Fruit fly (Drosophila melanogaster) whole organism, embryonic: ENCODE data around the gene topi.

Experiments used
- Abd-B ChIP-seq: fragments of 200-800 bp; sonication (Bioruptor generic); optimal IDR thresholded peaks from 2 replicates; lab custom pipeline; 2018; ENCODE audit warnings: missing biosample characterization, mild to moderate bottlenecking, missing genetic modification characterization, moderate library complexity
- Atf-2 ChIP-seq: fragments of 200-800 bp; sonication (Bioruptor generic); optimal IDR thresholded peaks from 2 replicates; lab custom pipeline; 2016; ENCODE audit warnings: missing biosample characterization, missing genetic modification characterization
- CG10209 ChIP-seq: fragments of 200-800 bp; sonication (Bioruptor generic); optimal IDR thresholded peaks from 3 replicates; lab custom pipeline; 2017; ENCODE audit warnings: missing biosample characterization, mild to moderate bottlenecking, missing genetic modification characterization, missing genetic modification reagents
- CG10366 ChIP-seq: fragments of 200-800 bp; sonication (Bioruptor generic); IDR thresholded peaks from 2 replicates; pipeline ENCODE4 v1.3.6; 2022; ENCODE audit warnings: missing biosample characterization, missing genetic modification characterization
- CG10654 ChIP-seq: fragments of 200-800 bp; sonication (Bioruptor generic); optimal IDR thresholded peaks from 2 replicates; lab custom pipeline; 2016; ENCODE audit warnings: missing biosample characterization, missing genetic modification characterization
- CG12942 ChIP-seq: fragments of 200-800 bp; sonication (Bioruptor generic); optimal IDR thresholded peaks from 3 replicates; lab custom pipeline; 2016; ENCODE audit warnings: missing biosample characterization, missing genetic modification characterization
- CG14710 ChIP-seq: fragments of 200-800 bp; sonication (Bioruptor generic); optimal IDR thresholded peaks from 3 replicates; lab custom pipeline; 2019; ENCODE audit warnings: missing biosample characterization, mild to moderate bottlenecking, missing genetic modification characterization, moderate library complexity
- CG14860 ChIP-seq: fragments of 200-800 bp; sonication (Bioruptor generic); IDR thresholded peaks from 3 replicates; pipeline ENCODE4 v1.3.6; 2022; ENCODE audit warnings: missing biosample characterization, missing genetic modification characterization; ENCODE audit not compliant: partially characterized antibody
- CG30403 ChIP-seq: fragments of 200-800 bp; sonication (Bioruptor generic); optimal IDR thresholded peaks from 3 replicates; lab custom pipeline; 2016; ENCODE audit warnings: missing biosample characterization, missing genetic modification characterization
- CG3163 ChIP-seq: fragments of 200-800 bp; sonication (Bioruptor generic); optimal IDR thresholded peaks from 3 replicates; lab custom pipeline; 2016; ENCODE audit warnings: missing biosample characterization, missing genetic modification characterization
- CG4360 ChIP-seq: fragments of 200-800 bp; sonication (Bioruptor generic); IDR thresholded peaks from 2 replicates; pipeline ENCODE4 v1.3.6; 2022; ENCODE audit warnings: missing biosample characterization, missing genetic modification characterization
- CG4424 ChIP-seq: fragments of 200-800 bp; sonication (Bioruptor generic); optimal IDR thresholded peaks from 3 replicates; lab custom pipeline; 2016; ENCODE audit warnings: missing biosample characterization, missing genetic modification characterization
- CG4820 ChIP-seq: fragments of 200-800 bp; sonication (Bioruptor generic); optimal IDR thresholded peaks from 3 replicates; lab custom pipeline; 2016; ENCODE audit warnings: missing biosample characterization, missing genetic modification characterization
- CG4854 ChIP-seq: fragments of 200-800 bp; sonication (Bioruptor generic); optimal IDR thresholded peaks from 2 replicates; lab custom pipeline; 2016; ENCODE audit warnings: missing biosample characterization, missing genetic modification characterization, inconsistent platforms
- CG7372 ChIP-seq: fragments of 200-800 bp; sonication (Bioruptor generic); IDR thresholded peaks from 2 replicates; pipeline ENCODE4 v1.3.6; 2022; ENCODE audit warnings: missing biosample characterization, missing genetic modification characterization
- CG8944 ChIP-seq: fragments of 200-800 bp; sonication (Bioruptor generic); optimal IDR thresholded peaks from 3 replicates; lab custom pipeline; 2016; ENCODE audit warnings: missing biosample characterization, missing genetic modification characterization
- CkIIα-i1 ChIP-seq: fragments of 200-800 bp; sonication (Bioruptor generic); IDR thresholded peaks from 2 replicates; pipeline ENCODE4 v1.3.6; 2022; ENCODE audit warnings: missing biosample characterization, missing genetic modification characterization
- Dek ChIP-seq: fragments of 200-800 bp; sonication (Bioruptor generic); optimal IDR thresholded peaks from 3 replicates; lab custom pipeline; 2019; ENCODE audit warnings: missing biosample characterization, mild to moderate bottlenecking, missing genetic modification characterization, moderate library complexity
- Dp ChIP-seq: fragments of 200-800 bp; sonication (Bioruptor generic); optimal IDR thresholded peaks from 2 replicates; lab custom pipeline; 2018; ENCODE audit warnings: missing biosample characterization, mild to moderate bottlenecking, missing genetic modification characterization, moderate library complexity
- Drgx ChIP-seq: fragments of 200-800 bp; sonication (Bioruptor generic); IDR thresholded peaks from 2 replicates; pipeline ENCODE4 v1.3.6; 2022; ENCODE audit warnings: missing biosample characterization, missing genetic modification characterization
- E2f2 ChIP-seq: fragments of 200-800 bp; sonication (Bioruptor generic); IDR thresholded peaks from 2 replicates; pipeline ENCODE4 v1.3.6; 2022; ENCODE audit warnings: missing biosample characterization, missing genetic modification characterization
- Eip74EF ChIP-seq, 2 experiments: fragments of 200-800 bp in 1 of 2; fragments of >200 bp in 1 of 2; sonication (Bioruptor generic) in 1 of 2; optimal IDR thresholded peaks; 2 replicates each; lab custom pipeline; 2017 to 2019; ENCODE audit warnings: missing biosample characterization in 2 of 2, missing genetic modification characterization in 2 of 2, mild to moderate bottlenecking in 1 of 2, moderate library complexity in 1 of 2
- Hmr ChIP-seq: fragments of 200-800 bp; sonication (Bioruptor generic); optimal IDR thresholded peaks from 3 replicates; lab custom pipeline; 2017; ENCODE audit warnings: mild to moderate bottlenecking, missing biosample characterization, missing genetic modification reagents, missing genetic modification characterization
- Hr78 ChIP-seq, 2 experiments: fragments of 200-800 bp in 1 of 2; fragments of >200 bp in 1 of 2; sonication (Bioruptor generic) in 1 of 2; optimal IDR thresholded peaks; 2 replicates each; lab custom pipeline; 2017 to 2019; ENCODE audit warnings: missing biosample characterization in 2 of 2, missing genetic modification characterization in 2 of 2, mild to moderate bottlenecking in 1 of 2, moderate library complexity in 1 of 2
- Max ChIP-seq: fragments of 200-800 bp; sonication (Bioruptor generic); optimal IDR thresholded peaks from 2 replicates; lab custom pipeline; 2016; ENCODE audit warnings: missing biosample characterization, mild to moderate bottlenecking, missing genetic modification characterization
- Med ChIP-seq: fragments of 200-800 bp; sonication (Bioruptor generic); peaks from one replicate; lab custom pipeline; 2016; ENCODE audit warnings: missing biosample characterization, missing genetic modification characterization, mild to moderate bottlenecking, inconsistent platforms, moderate library complexity
- PHDP ChIP-seq: fragments of 200-800 bp; sonication (Bioruptor generic); optimal IDR thresholded peaks from 3 replicates; lab custom pipeline; 2018; ENCODE audit warnings: missing biosample characterization, mild to moderate bottlenecking, missing genetic modification characterization, moderate library complexity
- Taf1 ChIP-seq: fragments of 200-800 bp; sonication (Bioruptor generic); IDR thresholded peaks from 2 replicates; pipeline ENCODE4 v1.3.6; 2022; ENCODE audit warnings: missing biosample characterization, missing genetic modification characterization
- ac ChIP-seq: fragments of 200-800 bp; sonication (Bioruptor generic); optimal IDR thresholded peaks from 3 replicates; lab custom pipeline; 2017; ENCODE audit warnings: missing biosample characterization, mild to moderate bottlenecking, missing genetic modification characterization
- bbx ChIP-seq: fragments of 200-800 bp; sonication (Bioruptor generic); IDR thresholded peaks from 2 replicates; pipeline ENCODE4 v1.3.6; 2022; ENCODE audit warnings: missing biosample characterization, missing genetic modification characterization; ENCODE audit not compliant: partially characterized antibody
- cad ChIP-seq: fragments of >200 bp; optimal IDR thresholded peaks from 2 replicates; lab custom pipeline; 2017; ENCODE audit warnings: missing biosample characterization, missing genetic modification characterization
- caup ChIP-seq: fragments of 200-800 bp; sonication (Bioruptor generic); optimal IDR thresholded peaks from 3 replicates; lab custom pipeline; 2017; ENCODE audit warnings: missing biosample characterization, mild to moderate bottlenecking, missing genetic modification characterization, moderate library complexity; ENCODE audit not compliant: severe bottlenecking
- chm ChIP-seq: fragments of 200-800 bp; sonication (Bioruptor generic); IDR thresholded peaks from 2 replicates; pipeline ENCODE4 v1.3.6; 2022; ENCODE audit warnings: missing biosample characterization, missing genetic modification characterization
- ems ChIP-seq: fragments of 200-800 bp; sonication (Bioruptor generic); optimal IDR thresholded peaks from 3 replicates; lab custom pipeline; 2016; ENCODE audit warnings: missing biosample characterization, missing genetic modification characterization
- hkb ChIP-seq, 2 experiments: fragments of 200-800 bp in 1 of 2; fragments of >200 bp in 1 of 2; sonication (Bioruptor generic) in 1 of 2; IDR thresholded peaks in 1 of 2; optimal IDR thresholded peaks in 1 of 2; 2 replicates each; pipeline versions ENCODE4 v1.3.6 to Lab custom; 2017 to 2022; ENCODE audit warnings: missing biosample characterization in 1 of 2, missing genetic modification characterization in 1 of 2
- lov ChIP-seq, 2 experiments: fragments of 200-800 bp in 1 of 2; fragments of >200 bp in 1 of 2; sonication (Bioruptor generic) in 1 of 2; IDR thresholded peaks in 1 of 2; optimal IDR thresholded peaks in 1 of 2; 2 replicates in 1 of 2; 3 replicates in 1 of 2; pipeline versions ENCODE4 v1.3.6 to Lab custom; 2017 to 2022; ENCODE audit warnings: missing biosample characterization in 1 of 2, missing genetic modification characterization in 1 of 2
- nau ChIP-seq: fragments of 200-800 bp; sonication (Bioruptor generic); optimal IDR thresholded peaks from 3 replicates; lab custom pipeline; 2017; ENCODE audit warnings: missing biosample characterization, mild to moderate bottlenecking, missing genetic modification characterization, missing genetic modification reagents
- org-1 ChIP-seq: fragments of 200-800 bp; sonication (Bioruptor generic); optimal IDR thresholded peaks from 2 replicates; lab custom pipeline; 2017; ENCODE audit warnings: missing biosample characterization, missing genetic modification characterization
- pan ChIP-seq, 4 experiments: fragments of >200 bp in 3 of 4; fragments of 200-800 bp in 1 of 4; sonication (Bioruptor generic) in 1 of 4; optimal IDR thresholded peaks in 3 of 4; IDR thresholded peaks in 1 of 4; 2 replicates each; pipeline versions ENCODE4 v1.3.6 to Lab custom; 2017 to 2022; ENCODE audit warnings: missing biosample characterization in 2 of 4, missing genetic modification characterization in 2 of 4, mixed read lengths in 1 of 4
- pfk ChIP-seq: fragments of 200-800 bp; sonication (Bioruptor generic); optimal IDR thresholded peaks from 2 replicates; lab custom pipeline; 2018; ENCODE audit warnings: missing biosample characterization, mild to moderate bottlenecking, missing genetic modification characterization, moderate library complexity
- pnt ChIP-seq: fragments of 200-800 bp; sonication (Bioruptor generic); optimal IDR thresholded peaks from 3 replicates; lab custom pipeline; 2016; ENCODE audit warnings: missing biosample characterization, missing genetic modification characterization
- psq ChIP-seq: fragments of 200-800 bp; sonication (Bioruptor generic); optimal IDR thresholded peaks from 2 replicates; lab custom pipeline; 2017; ENCODE audit warnings: missing biosample characterization, missing genetic modification characterization
- run ChIP-seq: fragments of 200-800 bp; sonication (Bioruptor generic); optimal IDR thresholded peaks from 3 replicates; lab custom pipeline; 2018; ENCODE audit warnings: missing biosample characterization, mild to moderate bottlenecking, missing genetic modification characterization
- stwl ChIP-seq: fragments of 200-800 bp; sonication (Bioruptor generic); optimal IDR thresholded peaks from 3 replicates; lab custom pipeline; 2018; ENCODE audit warnings: missing biosample characterization, mild to moderate bottlenecking, missing genetic modification characterization, moderate library complexity
- tap ChIP-seq: fragments of 200-800 bp; optimal IDR thresholded peaks from 3 replicates; lab custom pipeline; 2019; ENCODE audit warnings: missing biosample characterization, mild to moderate bottlenecking, missing genetic modification characterization, moderate library complexity
- tx ChIP-seq: fragments of 200-800 bp; sonication (Bioruptor generic); optimal IDR thresholded peaks from 2 replicates; lab custom pipeline; 2016; ENCODE audit warnings: missing biosample characterization, missing genetic modification characterization
- yki ChIP-seq: fragments of >200 bp; optimal IDR thresholded peaks from 3 replicates; lab custom pipeline; 2018

topi gene

dm6 chr3R:9759360-9760191 is 15.3 kb upstream of the topi start, which contains the start of gene Mpi (continued):
- TF ChIP-seq pnt (GFP tag; lab: Kevin White, UChicago) (no peak), bbx (GFP tag; lab: Robert Waterston, UW) (peak; percentile 56; the same call in 1 of the 2 replicates), E2f2 (peak; percentile 46; the same call in 1 of the 2 replicates), CG10209 (GFP tag; lab: Kevin White, UChicago) (no peak), CG10654 (GFP tag; lab: Kevin White, UChicago) (no peak), pfk (GFP tag; lab: Kevin White, UChicago) (no peak), Drgx (GFP tag; lab: Robert Waterston, UW) (no peak), CG12942 (GFP tag; lab: Kevin White, UChicago) (peak; percentile 29), ac (GFP tag; lab: Kevin White, UChicago) (no peak), ems (GFP tag; lab: Kevin White, UChicago) (peak; percentile 23), Dek (tag; lab: Kevin White, UChicago) (no peak), stwl (tag; lab: Kevin White, UChicago) (peak; percentile 41), CG14710 (tag; lab: Kevin White, UChicago) (peak; percentile 40), CG4820 (GFP tag; lab: Kevin White, UChicago) (peak; percentile 7), CG4854 (no peak), psq (GFP tag; lab: Kevin White, UChicago) (no peak), Med (GFP tag; lab: Kevin White, UChicago) (peak; percentile 75), run (no peak), CG7372 (GFP tag; lab: Robert Waterston, UW) (no peak), yki (lab: Kevin White, UChicago) (no peak), org-1 (GFP tag; lab: Kevin White, UChicago) (no peak), Abd-B (GFP tag; lab: Kevin White, UChicago) (no peak), CG4424 (GFP tag; lab: Kevin White, UChicago) (peak; percentile 27), hkb (optimal IDR thresholded peaks at IDR 0.05; lab: Kevin White, UChicago) (no peak), hkb (GFP tag; IDR thresholded peaks at IDR 0.05; lab: Robert Waterston, UW) (0 out of 2 replicates have a peak, but pooled peaks have one; percentile 25), CG14860 (GFP tag; lab: Robert Waterston, UW) (no peak), nau (GFP tag; lab: Kevin White, UChicago) (no peak), CG10366 (GFP tag; lab: Robert Waterston, UW) (peak; percentile 13; the same call in 1 of the 2 replicates), CkIIα-i1 (GFP tag; lab: Robert Waterston, UW) (no peak), Dp (GFP tag; lab: Kevin White, UChicago) (peak; percentile 18), CG3163 (GFP tag; lab: Kevin White, UChicago) (no peak), Hmr (GFP tag; lab: Kevin White, UChicago) (no peak), chm (GFP tag; lab: Robert Waterston, UW) (0 out of 2 replicates have a peak, but pooled peaks have one; percentile 14), Max (GFP tag; lab: Kevin White, UChicago) (peak; percentile 70), CG30403 (GFP tag; lab: Kevin White, UChicago) (peak; percentile 18), CG4360 (GFP tag; lab: Robert Waterston, UW) (no peak), caup (no peak), PHDP (tag; lab: Kevin White, UChicago) (no peak), lov (optimal IDR thresholded peaks at IDR 0.05; lab: Kevin White, UChicago) (no peak), lov (GFP tag; IDR thresholded peaks at IDR 0.05; lab: Robert Waterston, UW) (no peak), Hr78 (GFP tag; optimal IDR thresholded peaks at IDR 0.05; lab: Kevin White, UChicago) (peak in 1 of 2 experiments; percentile 84), pan (optimal IDR thresholded peaks at IDR 0.05; lab: Kevin White, UChicago) (no peak), pan (GFP tag; optimal IDR thresholded peaks at IDR 0.05 in 1 of 2, IDR thresholded peaks at IDR 0.05 in 1 of 2) (peak in 1 of 2 experiments; percentile 28), Taf1 (GFP tag; lab: Robert Waterston, UW) (no peak), tap (tag; lab: Kevin White, UChicago) (no peak), tx (GFP tag; lab: Kevin White, UChicago) (no peak), cad (GFP tag; lab: Kevin White, UChicago) (no peak), Atf-2 (GFP tag; lab: Kevin White, UChicago) (no peak), CG8944 (GFP tag; lab: Kevin White, UChicago) (no peak), Eip74EF (GFP tag; optimal IDR thresholded peaks at IDR 0.05; lab: Kevin White, UChicago) (no peak)
